Worm (Caenorhabditis elegans): ENCODE data around the gene srw-100.

The srw-100 gene

DNA sequence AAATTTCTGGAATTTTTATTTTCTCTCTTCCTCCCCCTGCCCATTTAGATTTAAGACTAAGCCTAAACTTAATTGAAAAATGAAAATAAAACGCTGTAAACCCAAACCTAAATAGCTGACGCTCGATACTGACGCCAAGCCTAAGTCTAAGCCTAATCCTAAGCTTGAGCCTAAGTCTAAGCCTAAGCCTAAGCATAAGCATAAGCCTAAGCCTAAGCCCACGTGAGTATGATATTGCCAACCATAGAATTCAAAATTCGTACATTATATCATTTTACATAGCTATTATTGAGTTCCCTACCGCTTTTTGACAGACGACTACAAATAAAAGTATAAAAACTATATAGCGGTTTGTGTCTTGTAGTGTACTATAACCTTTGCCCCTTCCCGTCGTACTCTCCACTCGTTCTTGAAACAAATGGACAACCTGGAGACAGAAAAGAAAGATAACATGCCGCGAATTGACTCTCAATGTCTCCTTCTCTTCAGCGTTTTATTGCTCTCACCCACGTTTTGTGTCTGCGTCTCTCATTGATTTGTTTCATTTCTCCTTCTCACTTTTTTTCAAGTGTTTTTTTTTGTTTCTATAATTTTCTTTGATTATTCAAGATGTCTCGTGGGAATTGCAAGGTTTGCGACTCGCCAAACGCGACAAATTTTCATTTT, 32.3 kb downstream of the srw-100 start, which contains the start of gene nhr-256 (continued):
- TF ChIP-seq blmp-1 (tag; optimal IDR thresholded peaks at IDR 0.05) (peak; percentile 92), nhr-237 (tag; optimal IDR thresholded peaks at IDR 0.05) (peak; percentile 49), lin-35 (GFP tag; optimal IDR thresholded peaks at IDR 0.05) (peak; percentile 44 to 80), C16A3.4 (tag; optimal IDR thresholded peaks at IDR 0.05) (peak; percentile 43), nhr-77 (tag; optimal IDR thresholded peaks at IDR 0.05) (peak; percentile 67), nhr-20 (tag; optimal IDR thresholded peaks at IDR 0.05) (peak; percentile 84)

- TF ChIP-seq nhr-90 (tag; optimal IDR thresholded peaks at IDR 0.05; ENCODE audit: poor library complexity) (no peak), pag-3 (tag; optimal IDR thresholded peaks at IDR 0.05; ENCODE audit: borderline replicate concordance, insufficient read depth) (no peak), sup-37 (GFP tag; optimal IDR thresholded peaks at IDR 0.05) (no peak), tbx-2 (tag; optimal IDR thresholded peaks at IDR 0.05) (no peak), mep-1 (tag; optimal IDR thresholded peaks at IDR 0.05) (no peak), lin-35 (GFP tag; optimal IDR thresholded peaks at IDR 0.05) (no peak), ceh-82 (tag; optimal IDR thresholded peaks at IDR 0.05) (no peak), hlh-17 (GFP tag; optimal IDR thresholded peaks at IDR 0.05; ENCODE audit: borderline replicate concordance) (no peak), jun-1 (tag; optimal IDR thresholded peaks at IDR 0.05) (no peak), dsc-1 (tag; optimal IDR thresholded peaks at IDR 0.05) (no peak), ceh-90 (tag; optimal IDR thresholded peaks at IDR 0.05) (no peak), ces-1 (GFP tag; optimal IDR thresholded peaks at IDR 0.05) (no peak), tlp-1 (tag; optimal IDR thresholded peaks at IDR 0.05) (no peak)
These were observed 38.0 kb downstream of the srw-100 start, which contains the start of gene ZK697.8 for ce11 chrV:1749053-1749452. Gene ZK697.8, minus strand, starts transcription at chrV:1749153.

ce11 chrV:1751449-1751848, 40.4 kb downstream of the srw-100 start, which contains the start of gene srh-199:
Gene srh-199, minus strand, starts transcription at chrV:1751549.
- TF ChIP-seq unc-86 (tag; optimal IDR thresholded peaks at IDR 0.05) (no peak), tbx-2 (tag; optimal IDR thresholded peaks at IDR 0.05) (no peak), nhr-85 (tag) (no peak), ets-5 (GFP tag; IDR thresholded peaks at IDR 0.05) (no peak), lin-14 (GFP tag; optimal IDR thresholded peaks at IDR 0.05) (no peak), elt-3 (tag; optimal IDR thresholded peaks at IDR 0.05) (no peak), ceh-88 (GFP tag; IDR thresholded peaks at IDR 0.05) (no peak), unc-98 (GFP tag; IDR thresholded peaks at IDR 0.05) (no peak), ceh-82 (tag; optimal IDR thresholded peaks at IDR 0.05) (no peak), lin-39 (tag; optimal IDR thresholded peaks at IDR 0.05) (no peak), snpc-4 (tag; optimal IDR thresholded peaks at IDR 0.05) (no peak), egl-13 (tag; optimal IDR thresholded peaks at IDR 0.05) (no peak)

DNA sequence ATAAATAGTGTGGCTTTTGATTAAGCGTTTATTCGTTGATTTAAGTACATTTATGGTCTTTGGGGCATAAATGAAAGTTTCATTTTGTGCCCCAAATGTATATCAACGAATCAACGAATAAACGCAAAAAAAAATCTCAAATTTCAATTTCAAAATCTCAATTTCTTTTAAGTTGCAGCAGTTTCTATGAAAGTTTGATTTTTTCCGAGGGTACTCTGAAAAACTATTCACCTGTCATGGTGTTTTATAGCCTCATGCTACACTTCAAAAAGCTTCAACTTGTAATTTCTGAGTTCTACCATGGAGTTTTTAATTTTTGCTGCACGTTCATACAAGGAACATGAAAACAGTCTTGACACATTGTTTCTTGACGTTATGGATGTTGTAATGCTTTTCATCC, 41.5 kb downstream of the srw-100 start, which contains the start of gene ZK697.1:
Gene ZK697.1 (plus strand): TSS at position 301 of the 400 bp plus-strand sequence.
- TF ChIP-seq lin-13 (GFP tag; optimal IDR thresholded peaks at IDR 0.05) (no peak), mef-2 (tag; optimal IDR thresholded peaks at IDR 0.05) (no peak), nhr-85 (tag) (no peak), unc-62 (GFP tag; optimal IDR thresholded peaks at IDR 0.05) (no peak), lir-3 (tag; optimal IDR thresholded peaks at IDR 0.05; ENCODE audit: poor library complexity) (no peak), dsc-1 (tag; optimal IDR thresholded peaks at IDR 0.05) (no peak), fos-1 (tag; optimal IDR thresholded peaks at IDR 0.05) (no peak), lin-39 (tag; optimal IDR thresholded peaks at IDR 0.05) (no peak), ets-5 (GFP tag; IDR thresholded peaks at IDR 0.05) (no peak), dpl-1 (GFP tag; optimal IDR thresholded peaks at IDR 0.05) (no peak), xbp-1 (tag; optimal IDR thresholded peaks at IDR 0.05) (no peak), hlh-4 (tag; optimal IDR thresholded peaks at IDR 0.05) (no peak), alr-1 (tag; optimal IDR thresholded peaks at IDR 0.05; ENCODE audit: borderline replicate concordance) (no peak), tlp-1 (tag; optimal IDR thresholded peaks at IDR 0.05) (no peak)

Data from whole organism, L1 larva.